Fruit fly (Drosophila melanogaster) whole organism, wandering third instar larva: Measurements from ENCODE around the gene Pss.

Experiments
- Abd-B ChIP-seq: fragments of >200 bp; optimal IDR thresholded peaks from 2 replicates; lab custom pipeline; 2017; ENCODE audit warnings: missing biosample characterization, missing genetic modification characterization
- CG32264 ChIP-seq: fragments of 200-800 bp; sonication (Bioruptor generic); optimal IDR thresholded peaks from 2 replicates; lab custom pipeline; 2016; ENCODE audit warnings: missing biosample characterization, missing genetic modification characterization
- CG9705 ChIP-seq: fragments of 200-800 bp; sonication (Bioruptor generic); optimal IDR thresholded peaks from 2 replicates; lab custom pipeline; 2018; ENCODE audit warnings: missing biosample characterization, mild to moderate bottlenecking, missing genetic modification characterization
- CrebA ChIP-seq: fragments of 200-800 bp; sonication (Bioruptor generic); optimal IDR thresholded peaks from 2 replicates; lab custom pipeline; 2016; ENCODE audit warnings: missing biosample characterization, mild to moderate bottlenecking, missing genetic modification characterization, borderline replicate concordance
- Dfd ChIP-seq: fragments of >200 bp; optimal IDR thresholded peaks from 2 replicates; lab custom pipeline; 2017; ENCODE audit warnings: missing biosample characterization, missing genetic modification characterization
- Dif ChIP-seq: fragments of 200-275, 200-300 bp; sonication (Bioruptor generic); optimal IDR thresholded peaks from 2 replicates; lab custom pipeline; 2018; ENCODE audit warnings: missing biosample characterization, missing genetic modification characterization; ENCODE audit not compliant: partially characterized antibody
- GATAd ChIP-seq: sonication (Bioruptor generic); optimal IDR thresholded peaks from 2 replicates; lab custom pipeline; 2016; ENCODE audit warnings: missing biosample characterization, missing genetic modification characterization
- HLH106 ChIP-seq: fragments of 200-800 bp; optimal IDR thresholded peaks from 3 replicates; lab custom pipeline; 2019; ENCODE audit warnings: missing biosample characterization, mild to moderate bottlenecking, missing genetic modification characterization, moderate library complexity
- Hnf4 ChIP-seq: fragments of 200-800 bp; sonication (Bioruptor generic); optimal IDR thresholded peaks from 2 replicates; lab custom pipeline; 2016; ENCODE audit warnings: missing biosample characterization, mild to moderate bottlenecking, missing genetic modification characterization
- Hr78 ChIP-seq: fragments of >200 bp; optimal IDR thresholded peaks from 2 replicates; lab custom pipeline; 2017; ENCODE audit warnings: missing biosample characterization, missing genetic modification characterization
- Hr83 ChIP-seq: fragments of 200-300 bp; sonication (Bioruptor generic); optimal IDR thresholded peaks from 2 replicates; lab custom pipeline; 2016; ENCODE audit warnings: missing biosample characterization, mild to moderate bottlenecking, missing genetic modification characterization, moderate library complexity; ENCODE audit not compliant: poor library complexity, severe bottlenecking
- Jra ChIP-seq: sonication (Bioruptor generic); optimal IDR thresholded peaks from 2 replicates; lab custom pipeline; 2016; ENCODE audit warnings: missing biosample characterization, missing genetic modification characterization
- Mio ChIP-seq: sonication (Bioruptor generic); optimal IDR thresholded peaks from 2 replicates; lab custom pipeline; 2016; ENCODE audit warnings: missing biosample characterization, missing genetic modification characterization
- Myc ChIP-seq: fragments of >200 bp; optimal IDR thresholded peaks from 2 replicates; lab custom pipeline; 2017
- N ChIP-seq: fragments of >200 bp; optimal IDR thresholded peaks from 2 replicates; lab custom pipeline; 2018; ENCODE audit warnings: missing biosample characterization, missing external identifiers, missing genetic modification characterization
- OdsH ChIP-seq: fragments of 200-800 bp; sonication (Bioruptor generic); optimal IDR thresholded peaks from 2 replicates; lab custom pipeline; 2016; ENCODE audit warnings: missing biosample characterization, mild to moderate bottlenecking, missing genetic modification characterization
- Rel ChIP-seq, 2 experiments: fragments of 200-800 bp; sonication (Bioruptor generic) in 1 of 2; optimal IDR thresholded peaks; 2 replicates in 1 of 2; 3 replicates in 1 of 2; lab custom pipeline; 2016 to 2019; ENCODE audit warnings: mild to moderate bottlenecking in 2 of 2, missing biosample characterization in 2 of 2, missing genetic modification characterization in 2 of 2, moderate library complexity in 1 of 2
- Sp1 ChIP-seq: fragments of 200-800 bp; sonication (Bioruptor generic); optimal IDR thresholded peaks from 3 replicates; lab custom pipeline; 2019; ENCODE audit warnings: missing biosample characterization, mild to moderate bottlenecking, missing genetic modification characterization, moderate library complexity
- Vsx2 ChIP-seq: fragments of 200-300, 225-300 bp; sonication (Bioruptor generic); optimal IDR thresholded peaks from 2 replicates; lab custom pipeline; 2018; ENCODE audit warnings: missing biosample characterization, missing genetic modification characterization; ENCODE audit not compliant: partially characterized antibody
- br ChIP-seq: fragments of 200-800 bp; sonication (Bioruptor generic); optimal IDR thresholded peaks from 2 replicates; lab custom pipeline; 2016; ENCODE audit warnings: missing biosample characterization, missing genetic modification characterization
- brk ChIP-seq: fragments of 200-800 bp; sonication (Bioruptor generic); optimal IDR thresholded peaks from 2 replicates; lab custom pipeline; 2016; ENCODE audit warnings: missing biosample characterization, mild to moderate bottlenecking, missing genetic modification characterization
- dl ChIP-seq, 2 experiments: fragments of 175-275, 200-275 bp in 1 of 2; fragments of 200-275 bp in 1 of 2; sonication (Bioruptor generic); optimal IDR thresholded peaks; lab custom pipeline; 2018; ENCODE audit warnings: mild to moderate bottlenecking in 2 of 2, missing biosample characterization in 2 of 2, missing genetic modification characterization in 2 of 2, moderate library complexity in 2 of 2; ENCODE audit not compliant: partially characterized antibody in 2 of 2, insufficient read depth in 1 of 2
- dmrt93B ChIP-seq: fragments of 200-800 bp; sonication (Bioruptor generic); optimal IDR thresholded peaks from 2 replicates; lab custom pipeline; 2018; ENCODE audit warnings: missing biosample characterization, mild to moderate bottlenecking, missing genetic modification characterization
- dsf ChIP-seq: sonication (Bioruptor generic); optimal IDR thresholded peaks from 2 replicates; lab custom pipeline; 2016; ENCODE audit warnings: missing biosample characterization, missing genetic modification characterization, borderline replicate concordance
- ey ChIP-seq: fragments of 200-800 bp; sonication (Bioruptor generic); optimal IDR thresholded peaks from 2 replicates; lab custom pipeline; 2016; ENCODE audit warnings: missing biosample characterization, missing genetic modification characterization
- foxo ChIP-seq, 2 experiments: fragments of 200-800 bp; sonication (Bioruptor generic); optimal IDR thresholded peaks; 2 replicates in 1 of 2; 3 replicates in 1 of 2; lab custom pipeline; 2016 to 2017; ENCODE audit warnings: missing biosample characterization in 2 of 2, missing genetic modification characterization in 2 of 2
- fru ChIP-seq: fragments of 200-800 bp; sonication (Bioruptor generic); optimal IDR thresholded peaks from 3 replicates; lab custom pipeline; 2016; ENCODE audit warnings: missing biosample characterization, mild to moderate bottlenecking, missing genetic modification characterization
- h ChIP-seq: fragments of 200-800 bp; sonication (Bioruptor generic); optimal IDR thresholded peaks from 3 replicates; lab custom pipeline; 2016; ENCODE audit warnings: missing biosample characterization, mild to moderate bottlenecking, missing genetic modification characterization
- jim ChIP-seq: fragments of 175-275, 200-325 bp; sonication (Bioruptor generic); optimal IDR thresholded peaks from 2 replicates; lab custom pipeline; 2016; ENCODE audit warnings: missing biosample characterization, mild to moderate bottlenecking, missing genetic modification characterization
- lola ChIP-seq: fragments of >200 bp; optimal IDR thresholded peaks from 2 replicates; lab custom pipeline; 2017; ENCODE audit warnings: missing biosample characterization, missing genetic modification characterization
- pan ChIP-seq: fragments of >200 bp; optimal IDR thresholded peaks from 2 replicates; lab custom pipeline; 2017
- psq ChIP-seq: fragments of 200-800 bp; sonication (Bioruptor generic); optimal IDR thresholded peaks from 3 replicates; lab custom pipeline; 2017; ENCODE audit warnings: missing biosample characterization, mild to moderate bottlenecking, missing genetic modification characterization, moderate library complexity
- rgr ChIP-seq: fragments of 200-800 bp; sonication (Bioruptor generic); optimal IDR thresholded peaks from 3 replicates; lab custom pipeline; 2016; ENCODE audit warnings: missing biosample characterization, mild to moderate bottlenecking, missing genetic modification characterization
- sage ChIP-seq: fragments of 200-800 bp; sonication (Bioruptor generic); optimal IDR thresholded peaks from 2 replicates; lab custom pipeline; 2016; ENCODE audit warnings: missing biosample characterization, mild to moderate bottlenecking, missing genetic modification characterization
- sv ChIP-seq: fragments of 200-800 bp; sonication (Bioruptor generic); optimal IDR thresholded peaks from 3 replicates; lab custom pipeline; 2016; ENCODE audit warnings: missing biosample characterization, missing genetic modification characterization
- tai ChIP-seq: sonication (Bioruptor generic); optimal IDR thresholded peaks from 2 replicates; lab custom pipeline; 2016; ENCODE audit warnings: missing biosample characterization, missing genetic modification characterization
- usp ChIP-seq: fragments of >200 bp; optimal IDR thresholded peaks from 2 replicates; lab custom pipeline; 2017; ENCODE audit warnings: missing biosample characterization, missing genetic modification characterization
- woc ChIP-seq: sonication (Bioruptor generic); optimal IDR thresholded peaks from 2 replicates; lab custom pipeline; 2016; ENCODE audit warnings: missing biosample characterization, mild to moderate bottlenecking, missing genetic modification characterization

Gene Pss

dm6 chr3L:20557065-20557464 is 31.1 kb upstream of the Pss start:
- TF ChIP-seq Dif (no peak), dmrt93B (no peak), Rel (GFP tag; optimal IDR thresholded peaks at IDR 0.05; lab: Kevin White, UChicago) (no peak), Rel (tag; optimal IDR thresholded peaks at IDR 0.05; lab: Kevin White, UChicago) (no peak), ey (GFP tag; lab: Kevin White, UChicago) (no peak), fru (GFP tag; lab: Kevin White, UChicago) (no peak)

dm6 chr3L:20556371-20556770 is 30.4 kb upstream of the Pss start:
- TF ChIP-seq dmrt93B (peak; percentile 68), psq (GFP tag; lab: Kevin White, UChicago) (peak; percentile 65), ey (GFP tag; lab: Kevin White, UChicago) (peak; percentile 81), woc (GFP tag; lab: Kevin White, UChicago) (peak; percentile 68), lola (GFP tag; lab: Kevin White, UChicago) (no peak), Mio (GFP tag; lab: Kevin White, UChicago) (no peak), Sp1 (GFP tag; lab: Kevin White, UChicago) (peak; percentile 84), fru (GFP tag; lab: Kevin White, UChicago) (peak; percentile 77), Hr83 (GFP tag; lab: Kevin White, UChicago) (no peak), tai (GFP tag; lab: Kevin White, UChicago) (peak; percentile 45), N (GFP tag; lab: Kevin White, UChicago) (no peak), h (peak; percentile 83), sage (peak; percentile 58), Jra (GFP tag; lab: Kevin White, UChicago) (no peak), GATAd (GFP tag; lab: Kevin White, UChicago) (no peak), Hnf4 (GFP tag; lab: Kevin White, UChicago) (peak; percentile 78), foxo (GFP tag; optimal IDR thresholded peaks at IDR 0.05; lab: Kevin White, UChicago) (peak in 1 of 2 experiments; percentile 84), jim (GFP tag; lab: Kevin White, UChicago) (no peak), brk (GFP tag; lab: Kevin White, UChicago) (peak; percentile 30), CG9705 (GFP tag; lab: Kevin White, UChicago) (peak; percentile 62), sv (GFP tag; lab: Kevin White, UChicago) (no peak), usp (GFP tag; lab: Kevin White, UChicago) (no peak), CrebA (no peak), dl (GFP tag; optimal IDR thresholded peaks at IDR 0.05; lab: Kevin White, UChicago; ENCODE audit: insufficient read depth in 1 of 2, partially characterized antibody in 2 of 2) (no peak), Myc (lab: Kevin White, UChicago) (no peak), Hr78 (GFP tag; lab: Kevin White, UChicago) (no peak), Abd-B (GFP tag; lab: Kevin White, UChicago) (no peak), OdsH (peak; percentile 72), CG32264 (GFP tag; lab: Kevin White, UChicago) (peak; percentile 63), Vsx2 (GFP tag; lab: Kevin White, UChicago) (no peak), Dif (no peak), rgr (GFP tag; lab: Kevin White, UChicago) (peak; percentile 82), Rel (GFP tag; optimal IDR thresholded peaks at IDR 0.05; lab: Kevin White, UChicago) (no peak), Rel (tag; optimal IDR thresholded peaks at IDR 0.05; lab: Kevin White, UChicago) (peak; percentile 36), br (GFP tag; lab: Kevin White, UChicago) (peak; percentile 84), HLH106 (tag; lab: Kevin White, UChicago) (peak; percentile 91), dsf (GFP tag; lab: Kevin White, UChicago) (peak; percentile 10), Dfd (GFP tag; lab: Kevin White, UChicago) (no peak), pan (lab: Kevin White, UChicago) (no peak)

DNA sequence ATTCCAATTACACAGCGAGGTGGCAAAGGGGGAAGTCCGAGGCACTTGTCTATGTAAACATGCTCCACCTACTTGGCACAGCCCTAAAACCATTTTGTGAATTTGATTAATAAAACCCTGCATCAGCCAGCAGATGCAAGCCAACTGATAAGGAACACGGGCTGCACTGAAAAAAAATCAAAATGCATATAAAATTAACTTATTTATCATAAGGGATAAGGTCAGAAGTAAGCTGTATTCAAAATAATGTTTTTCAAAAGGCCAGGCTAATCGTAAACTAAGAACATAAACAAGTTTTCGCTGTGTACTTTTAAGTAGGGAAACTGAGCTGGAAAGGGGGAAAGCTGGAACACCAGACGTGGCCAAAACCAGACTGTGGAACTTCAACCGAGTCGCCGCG is 25.9 kb upstream of the Pss start:
- TF ChIP-seq Abd-B (GFP tag; lab: Kevin White, UChicago) (no peak), Hnf4 (GFP tag; lab: Kevin White, UChicago) (peak; percentile 23), Hr78 (GFP tag; lab: Kevin White, UChicago) (no peak), OdsH (peak; percentile 20), ey (GFP tag; lab: Kevin White, UChicago) (peak; percentile 25), foxo (GFP tag; optimal IDR thresholded peaks at IDR 0.05; lab: Kevin White, UChicago) (peak in 1 of 2 experiments; percentile 55), Jra (GFP tag; lab: Kevin White, UChicago) (no peak), Rel (GFP tag; optimal IDR thresholded peaks at IDR 0.05; lab: Kevin White, UChicago) (no peak), Rel (tag; optimal IDR thresholded peaks at IDR 0.05; lab: Kevin White, UChicago) (no peak), fru (GFP tag; lab: Kevin White, UChicago) (peak; percentile 55), dmrt93B (no peak), br (GFP tag; lab: Kevin White, UChicago) (peak; percentile 23), GATAd (GFP tag; lab: Kevin White, UChicago) (no peak), rgr (GFP tag; lab: Kevin White, UChicago) (peak; percentile 12), woc (GFP tag; lab: Kevin White, UChicago) (peak; percentile 19), CrebA (no peak), Vsx2 (GFP tag; lab: Kevin White, UChicago) (no peak), tai (GFP tag; lab: Kevin White, UChicago) (no peak), sage (no peak), dsf (GFP tag; lab: Kevin White, UChicago) (no peak), CG9705 (GFP tag; lab: Kevin White, UChicago) (no peak), lola (GFP tag; lab: Kevin White, UChicago) (no peak), CG32264 (GFP tag; lab: Kevin White, UChicago) (no peak), Sp1 (GFP tag; lab: Kevin White, UChicago) (no peak), Myc (lab: Kevin White, UChicago) (no peak), Hr83 (GFP tag; lab: Kevin White, UChicago) (no peak), h (peak; percentile 56)
